Fruit fly (Drosophila melanogaster) whole organism: ENCODE measurements around the gene mthl14.

Source experiments
- CG8478 ChIP-seq: fragments of >200 bp; optimal IDR thresholded peaks from 2 replicates; lab custom pipeline; 2018; ENCODE audit warnings: inconsistent platforms
- Dll ChIP-seq: fragments of >200 bp; optimal IDR thresholded peaks from 2 replicates; lab custom pipeline; 2017
- EcR ChIP-seq, 2 experiments: fragments of >200 bp; optimal IDR thresholded peaks; 2 replicates each; lab custom pipeline; 2017; ENCODE audit warnings: missing biosample characterization in 2 of 2, missing genetic modification characterization in 2 of 2, missing genetic modification reagents in 2 of 2
- pan ChIP-seq: fragments of >200 bp; optimal IDR thresholded peaks from 2 replicates; lab custom pipeline; 2017
- psq ChIP-seq: fragments of >200 bp; optimal IDR thresholded peaks from 2 replicates; lab custom pipeline; 2017
- usp ChIP-seq: fragments of >200 bp; optimal IDR thresholded peaks from 2 replicates; lab custom pipeline; 2017; ENCODE audit warnings: missing biosample characterization, missing genetic modification characterization, mixed read lengths

DNA sequence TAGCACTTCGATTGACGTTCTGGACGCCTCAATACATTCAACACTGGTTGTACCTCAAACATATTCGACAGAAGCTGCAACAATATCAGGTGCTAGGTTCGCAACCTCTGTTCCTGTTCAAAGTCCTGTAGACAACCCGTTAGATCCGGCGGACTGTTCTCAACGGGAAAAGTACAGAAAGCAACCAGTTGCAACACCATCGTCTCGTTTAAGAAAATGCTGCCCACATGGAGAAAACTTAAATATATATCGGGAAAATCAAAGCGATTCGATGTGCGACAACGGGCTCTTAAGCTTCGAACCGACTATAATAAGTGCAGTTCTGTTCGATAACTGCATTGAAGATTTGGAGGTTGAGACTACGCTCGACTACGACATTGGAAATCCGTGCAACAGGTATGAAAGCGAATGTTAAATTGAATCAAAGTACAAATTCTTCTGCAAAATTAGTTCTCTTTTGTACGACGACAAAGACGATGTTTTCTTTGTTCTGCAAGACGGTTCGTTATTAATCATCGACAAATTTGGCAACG, 1.0 kb downstream of the mthl14 start:
- TF ChIP-seq usp (GFP tag; lab: Kevin White, UChicago) (no peak), EcR (GFP tag; optimal IDR thresholded peaks at IDR 0.05; lab: Kevin White, UChicago) (no peak), Dll (lab: Kevin White, UChicago) (no peak), CG8478 (no peak), psq (lab: Kevin White, UChicago) (no peak), pan (lab: Kevin White, UChicago) (no peak)
